Worm (Caenorhabditis elegans) whole organism, early embryonic: Measurements from ENCODE around the gene fpn-1.2.

Experiments used
- B0310.2 ChIP-seq: sonication (generic microtip); optimal IDR thresholded peaks from 2 replicates; lab custom pipeline; 2016; ENCODE audit warnings: mild to moderate bottlenecking, missing genetic modification characterization, missing compliant biosample characterization
- F13C5.2 ChIP-seq: sonication (generic microtip); optimal IDR thresholded peaks from 2 replicates; lab custom pipeline; 2017; ENCODE audit warnings: mild to moderate bottlenecking, missing genetic modification characterization, inconsistent platforms, missing compliant biosample characterization
- aly-1 ChIP-seq: sonication (generic microtip); optimal IDR thresholded peaks from 2 replicates; lab custom pipeline; 2016; ENCODE audit warnings: missing genetic modification characterization, missing compliant biosample characterization
- ama-1 ChIP-seq: fragments of 150-350 bp; optimal IDR thresholded peaks from 2 replicates; lab custom pipeline; 2014
- ceh-13 ChIP-seq: fragments of 200-800 bp; sonication (Bioruptor generic); optimal IDR thresholded peaks from 2 replicates; lab custom pipeline; 2018; ENCODE audit warnings: mild to moderate bottlenecking, missing genetic modification characterization, missing compliant biosample characterization
- ceh-36 ChIP-seq: sonication (generic microtip); optimal IDR thresholded peaks from 2 replicates; lab custom pipeline; 2016; ENCODE audit warnings: missing genetic modification characterization, inconsistent platforms, missing compliant biosample characterization
- ets-7 ChIP-seq: sonication (generic microtip); optimal IDR thresholded peaks from 2 replicates; lab custom pipeline; 2016; ENCODE audit warnings: missing genotype, missing genetic modification characterization, missing compliant biosample characterization
- flt-1 ChIP-seq: fragments of 200-800 bp; sonication (Bioruptor generic); IDR thresholded peaks from 2 replicates; pipeline ENCODE4 v1.3.6; 2022; ENCODE audit warnings: missing genetic modification characterization, missing compliant biosample characterization
- hmbx-1 ChIP-seq: sonication (generic microtip); optimal IDR thresholded peaks from 2 replicates; lab custom pipeline; 2016; ENCODE audit warnings: mild to moderate bottlenecking, missing genetic modification characterization, missing compliant biosample characterization
- hmg-4 ChIP-seq: fragments of 200-800 bp; sonication (Bioruptor generic); optimal IDR thresholded peaks from 2 replicates; lab custom pipeline; 2018; ENCODE audit warnings: mild to moderate bottlenecking, missing genetic modification characterization, missing compliant biosample characterization
- hnd-1 ChIP-seq: sonication (generic microtip); optimal IDR thresholded peaks from 2 replicates; lab custom pipeline; 2016; ENCODE audit warnings: missing genetic modification characterization, missing compliant biosample characterization
- pes-1 ChIP-seq: fragments of 200-800 bp; sonication (Bioruptor generic); IDR thresholded peaks from 2 replicates; pipeline ENCODE4 v1.3.6; 2022; ENCODE audit warnings: missing genetic modification reagents, missing genetic modification characterization, missing compliant biosample characterization
- scrt-1 ChIP-seq: fragments of 200-800 bp; sonication (Bioruptor generic); IDR thresholded peaks from 2 replicates; pipeline ENCODE4 v1.3.6; 2022; ENCODE audit warnings: missing genetic modification characterization, missing compliant biosample characterization
- sea-1 ChIP-seq: fragments of 200-800 bp; sonication (Bioruptor generic); conservative IDR thresholded peaks from 2 replicates; pipeline ENCODE4 v1.3.6; 2022; ENCODE audit warnings: missing genetic modification characterization, missing compliant biosample characterization
- tbx-11 ChIP-seq: fragments of 200-800 bp; sonication (Bioruptor generic); IDR thresholded peaks from 2 replicates; pipeline ENCODE4 v1.3.6; 2022; ENCODE audit warnings: missing genetic modification characterization, missing compliant biosample characterization
- tbx-37 ChIP-seq: fragments of 200-800 bp; sonication (Bioruptor generic); conservative IDR thresholded peaks from 2 replicates; pipeline ENCODE4 v1.3.6; 2022; ENCODE audit warnings: missing genetic modification reagents, missing genetic modification characterization, missing compliant biosample characterization
- tra-4 ChIP-seq: sonication (generic microtip); optimal IDR thresholded peaks from 2 replicates; lab custom pipeline; 2017; ENCODE audit warnings: missing genetic modification characterization, missing compliant biosample characterization

fpn-1.2 gene

DNA sequence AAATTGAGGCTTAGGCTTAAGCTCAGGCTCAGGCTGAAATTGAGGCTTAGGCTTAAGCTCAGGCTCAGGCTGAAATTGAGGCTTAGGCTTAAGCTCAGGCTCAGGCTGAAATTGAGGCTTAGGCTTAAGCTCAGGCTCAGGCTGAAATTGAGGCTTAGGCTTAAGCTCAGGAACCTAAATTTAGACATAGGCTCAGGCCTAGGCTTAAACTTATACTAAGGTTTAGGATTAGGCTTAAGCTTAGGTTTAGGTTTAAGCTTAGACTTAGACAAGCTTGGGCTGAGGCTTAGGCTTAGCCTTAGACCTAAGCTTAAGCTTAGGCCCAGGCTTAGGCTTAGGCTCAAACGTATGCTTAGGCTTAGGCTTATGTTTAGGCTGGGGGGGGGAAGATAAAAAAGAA, 26.4 kb upstream of the fpn-1.2 start:
- TF ChIP-seq ceh-36 (tag; lab: Kevin White, UChicago): peak; percentile 80

DNA sequence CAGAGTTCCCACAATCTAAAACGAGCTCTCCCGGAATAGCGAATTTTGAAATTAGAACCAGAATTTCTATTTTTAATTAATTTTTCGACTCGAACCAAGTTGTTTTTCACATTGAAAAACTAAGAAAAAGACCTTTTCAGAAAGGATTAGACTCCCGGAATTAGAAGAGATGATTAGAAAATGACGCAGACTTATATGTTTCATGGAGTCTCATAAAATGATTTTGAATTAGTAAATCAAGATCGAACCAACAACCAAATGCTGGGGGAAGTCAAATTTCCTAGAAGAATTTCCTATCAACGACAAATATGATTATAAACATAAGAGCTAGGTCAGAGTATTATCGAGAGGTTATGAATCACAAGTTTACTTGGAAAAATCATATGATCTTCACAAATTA, 24.1 kb upstream of the fpn-1.2 start:
- TF ChIP-seq B0310.2 (tag; lab: Kevin White, UChicago): no peak
- TF ChIP-seq F13C5.2: no peak
- no peak for TF ChIP-seq tbx-37 (GFP tag; lab: Robert Waterston, UW)
- TF ChIP-seq hmbx-1 (tag; lab: Kevin White, UChicago): no peak
- no peak for TF ChIP-seq sea-1 (GFP tag; lab: Robert Waterston, UW)
- TF ChIP-seq scrt-1 (GFP tag; lab: Robert Waterston, UW): no peak
- TF ChIP-seq ama-1 (lab: Kevin White, UChicago): no peak

DNA sequence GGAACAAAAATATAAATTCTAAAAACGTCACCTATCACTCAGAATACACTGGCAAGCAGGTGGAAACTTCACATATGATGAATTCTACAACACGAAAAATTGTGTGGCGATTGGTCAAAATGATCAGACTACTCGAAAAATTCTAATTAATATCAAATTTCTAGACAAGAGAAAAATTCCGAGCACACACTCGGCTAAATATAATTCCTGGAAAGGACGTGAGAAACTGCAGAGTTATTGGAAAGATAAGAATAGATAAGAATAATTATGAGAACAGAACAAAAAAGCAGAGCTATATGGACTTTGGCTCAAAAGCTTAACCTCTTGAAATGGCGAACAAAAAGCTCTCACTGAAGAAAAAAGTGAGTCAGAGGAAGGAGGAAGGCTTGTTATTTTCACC, 22.8 kb upstream of the fpn-1.2 start:
- TF ChIP-seq ceh-36 (tag; lab: Kevin White, UChicago): no peak
- no peak for TF ChIP-seq hmg-4 (GFP tag; lab: Kevin White, UChicago)
- TF ChIP-seq sea-1 (GFP tag; lab: Robert Waterston, UW): no peak
- TF ChIP-seq ceh-13 (GFP tag; lab: Kevin White, UChicago): no peak
- no peak for TF ChIP-seq aly-1
- TF ChIP-seq tra-4 (tag; lab: Kevin White, UChicago): no peak
- no peak for TF ChIP-seq flt-1 (GFP tag; lab: Robert Waterston, UW)
- TF ChIP-seq hmbx-1 (tag; lab: Kevin White, UChicago): no peak
- TF ChIP-seq B0310.2 (tag; lab: Kevin White, UChicago): no peak
- no peak for TF ChIP-seq ets-7
- no peak for TF ChIP-seq scrt-1 (GFP tag; lab: Robert Waterston, UW)
- TF ChIP-seq ama-1 (lab: Kevin White, UChicago): no peak

ce11 chrV:1486031-1486430, 21.5 kb upstream of the fpn-1.2 start:
- TF ChIP-seq aly-1 (no peak), tbx-37 (GFP tag; lab: Robert Waterston, UW) (no peak), hnd-1 (tag; lab: Kevin White, UChicago) (no peak), B0310.2 (tag; lab: Kevin White, UChicago) (no peak), tbx-11 (GFP tag; lab: Robert Waterston, UW) (no peak), hmbx-1 (tag; lab: Kevin White, UChicago) (no peak), ceh-36 (tag; lab: Kevin White, UChicago) (no peak), ceh-13 (GFP tag; lab: Kevin White, UChicago) (no peak), F13C5.2 (no peak), sea-1 (GFP tag; lab: Robert Waterston, UW) (no peak), tra-4 (tag; lab: Kevin White, UChicago) (no peak), hmg-4 (GFP tag; lab: Kevin White, UChicago) (no peak)

DNA sequence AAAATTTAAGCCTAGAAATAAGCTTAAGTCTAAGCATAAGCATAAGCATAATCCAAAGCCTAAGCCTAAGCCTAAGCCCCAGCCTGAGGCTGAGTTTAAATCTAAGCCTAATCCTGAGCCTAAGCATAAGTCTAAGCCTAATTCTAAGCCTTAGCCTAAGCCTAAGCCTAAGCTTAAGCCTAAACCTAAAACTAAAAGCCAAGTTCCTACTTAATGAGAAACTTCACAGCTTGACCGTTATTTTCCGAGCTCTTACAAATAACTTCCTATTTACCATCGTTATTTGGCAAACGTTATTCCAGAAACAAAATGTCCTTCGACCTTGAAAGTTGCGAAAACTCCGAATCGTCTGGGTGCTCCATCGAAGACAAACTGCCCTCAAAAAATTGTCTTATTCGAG, 17.2 kb upstream of the fpn-1.2 start, which contains the start of gene C38C3.4:
Gene C38C3.4 (plus strand): TSS at position 301 of the 400 bp plus-strand sequence.
- TF ChIP-seq tra-4 (tag; lab: Kevin White, UChicago) (no peak), hmg-4 (GFP tag; lab: Kevin White, UChicago) (no peak), ama-1 (lab: Kevin White, UChicago) (no peak), ceh-36 (tag; lab: Kevin White, UChicago) (peak; percentile 57), B0310.2 (tag; lab: Kevin White, UChicago) (no peak)

DNA sequence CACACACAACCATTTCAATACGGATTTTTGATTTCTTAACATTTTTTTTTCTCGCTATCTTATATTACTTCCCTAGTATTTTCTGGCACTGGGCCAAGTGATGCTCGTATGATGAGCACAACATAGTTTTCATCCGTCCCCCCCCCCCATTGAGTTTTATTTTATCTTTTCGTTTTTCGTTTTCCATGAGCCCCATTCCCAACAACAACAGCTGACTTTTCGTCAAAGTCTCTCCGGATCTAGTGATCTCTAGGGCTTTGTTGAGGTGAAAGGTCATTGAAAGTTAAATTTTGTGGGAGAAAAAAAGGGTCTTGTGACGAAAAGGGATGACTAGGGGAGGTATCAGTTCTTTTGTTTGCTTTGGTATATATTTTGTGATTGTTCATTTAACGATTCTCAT, 16.3 kb upstream of the fpn-1.2 start:
- TF ChIP-seq aly-1 (no peak), pes-1 (GFP tag; lab: Robert Waterston, UW) (no peak), ets-7 (no peak), ama-1 (lab: Kevin White, UChicago) (no peak), B0310.2 (tag; lab: Kevin White, UChicago) (no peak), ceh-13 (GFP tag; lab: Kevin White, UChicago) (no peak), hnd-1 (tag; lab: Kevin White, UChicago) (no peak), hmbx-1 (tag; lab: Kevin White, UChicago) (no peak), F13C5.2 (no peak), sea-1 (GFP tag; lab: Robert Waterston, UW) (no peak), tra-4 (tag; lab: Kevin White, UChicago) (no peak), scrt-1 (GFP tag; lab: Robert Waterston, UW) (no peak), tbx-37 (GFP tag; lab: Robert Waterston, UW) (no peak), flt-1 (GFP tag; lab: Robert Waterston, UW) (no peak), tbx-11 (GFP tag; lab: Robert Waterston, UW) (no peak), ceh-36 (tag; lab: Kevin White, UChicago) (no peak), hmg-4 (GFP tag; lab: Kevin White, UChicago) (no peak)

DNA sequence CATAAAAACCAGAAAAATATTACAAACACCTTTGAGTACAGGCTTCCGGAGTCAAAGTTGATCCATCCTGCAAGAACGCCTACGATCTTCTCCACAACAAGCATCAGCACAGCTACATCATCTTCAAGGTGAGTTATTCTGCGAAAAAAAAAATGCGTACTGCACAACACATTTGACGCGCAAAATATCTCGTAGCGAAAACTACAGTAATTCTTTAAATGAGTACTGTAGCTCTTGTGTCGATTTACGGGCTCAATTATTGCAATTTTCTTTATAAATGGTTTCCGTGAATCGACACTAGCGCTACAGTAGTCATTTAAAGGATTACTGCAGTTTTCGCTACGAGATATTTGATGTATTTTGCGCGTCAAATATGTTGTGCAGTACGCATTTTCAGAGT, 12.3 kb upstream of the fpn-1.2 start:
- no peak for TF ChIP-seq aly-1
- no peak for TF ChIP-seq hmg-4 (GFP tag; lab: Kevin White, UChicago)
- TF ChIP-seq tbx-11 (GFP tag; lab: Robert Waterston, UW): no peak
- TF ChIP-seq ceh-13 (GFP tag; lab: Kevin White, UChicago): no peak
- no peak for TF ChIP-seq ceh-36 (tag; lab: Kevin White, UChicago)
- no peak for TF ChIP-seq hnd-1 (tag; lab: Kevin White, UChicago)
- no peak for TF ChIP-seq pes-1 (GFP tag; lab: Robert Waterston, UW)
- no peak for TF ChIP-seq ama-1 (lab: Kevin White, UChicago)
- TF ChIP-seq B0310.2 (tag; lab: Kevin White, UChicago): no peak
- no peak for TF ChIP-seq tbx-37 (GFP tag; lab: Robert Waterston, UW)
- TF ChIP-seq scrt-1 (GFP tag; lab: Robert Waterston, UW): no peak
- no peak for TF ChIP-seq flt-1 (GFP tag; lab: Robert Waterston, UW)
- no peak for TF ChIP-seq ets-7
- TF ChIP-seq sea-1 (GFP tag; lab: Robert Waterston, UW): no peak
- TF ChIP-seq tra-4 (tag; lab: Kevin White, UChicago): no peak
- TF ChIP-seq F13C5.2: no peak
